Fruit fly (Drosophila melanogaster) whole organism, embryonic: Measurements from ENCODE around the gene hiro.

Experiments
- Ada2b ChIP-seq: fragments of 200-800 bp; sonication (Bioruptor generic); IDR thresholded peaks from 2 replicates; pipeline ENCODE4 v1.3.6; 2022; ENCODE audit warnings: missing biosample characterization, missing genetic modification characterization
- Bdp1 ChIP-seq: fragments of 200-800 bp; sonication (Bioruptor generic); optimal IDR thresholded peaks from 3 replicates; lab custom pipeline; 2016; ENCODE audit warnings: missing biosample characterization, missing genetic modification characterization
- Bteb2 ChIP-seq: fragments of 200-800 bp; sonication (Bioruptor generic); optimal IDR thresholded peaks from 2 replicates; lab custom pipeline; 2016; ENCODE audit warnings: missing biosample characterization, missing genetic modification characterization
- CG10979 ChIP-seq: fragments of 200-800 bp; sonication (Bioruptor generic); optimal IDR thresholded peaks from 2 replicates; lab custom pipeline; 2018; ENCODE audit warnings: missing biosample characterization, mild to moderate bottlenecking, missing genetic modification characterization, moderate library complexity
- CG11504 ChIP-seq: fragments of 200-800 bp; sonication (Bioruptor generic); optimal IDR thresholded peaks from 3 replicates; lab custom pipeline; 2019; ENCODE audit warnings: missing biosample characterization, mild to moderate bottlenecking, missing genetic modification characterization, moderate library complexity
- CG13296 ChIP-seq: fragments of 200-800 bp; sonication (Bioruptor generic); optimal IDR thresholded peaks from 3 replicates; lab custom pipeline; 2018; ENCODE audit warnings: missing biosample characterization, mild to moderate bottlenecking, missing genetic modification characterization
- CG13624 ChIP-seq: fragments of 200-800 bp; sonication (Bioruptor generic); optimal IDR thresholded peaks from 2 replicates; lab custom pipeline; 2016; ENCODE audit warnings: missing biosample characterization, missing genetic modification characterization
- CG14710 ChIP-seq: fragments of 200-800 bp; sonication (Bioruptor generic); optimal IDR thresholded peaks from 3 replicates; lab custom pipeline; 2019; ENCODE audit warnings: missing biosample characterization, mild to moderate bottlenecking, missing genetic modification characterization, moderate library complexity
- CG15073 ChIP-seq: fragments of 200-800 bp; sonication (Bioruptor generic); optimal IDR thresholded peaks from 2 replicates; lab custom pipeline; 2016; ENCODE audit warnings: missing biosample characterization, missing genetic modification characterization
- CG15514 ChIP-seq: fragments of 200-800 bp; sonication (Bioruptor generic); optimal IDR thresholded peaks from 3 replicates; lab custom pipeline; 2017; ENCODE audit warnings: missing biosample characterization, missing genetic modification characterization, mild to moderate bottlenecking, moderate library complexity, missing genetic modification reagents
- CG16813 ChIP-seq: fragments of 200-800 bp; sonication (Bioruptor generic); IDR thresholded peaks from 3 replicates; pipeline ENCODE4 v1.3.6; 2022; ENCODE audit warnings: missing biosample characterization, missing genetic modification characterization; ENCODE audit not compliant: partially characterized antibody
- CG2712 ChIP-seq: fragments of 200-800 bp; optimal IDR thresholded peaks from 3 replicates; lab custom pipeline; 2019; ENCODE audit warnings: missing biosample characterization, mild to moderate bottlenecking, missing genetic modification characterization, moderate library complexity
- CG34224 ChIP-seq: fragments of 200-800 bp; sonication (Bioruptor generic); IDR thresholded peaks from 3 replicates; pipeline ENCODE4 v1.3.6; 2022; ENCODE audit warnings: missing biosample characterization, missing genetic modification characterization; ENCODE audit not compliant: partially characterized antibody
- CG34422 ChIP-seq: fragments of 200-800 bp; sonication (Bioruptor generic); IDR thresholded peaks from 3 replicates; pipeline ENCODE4 v1.3.6; 2022; ENCODE audit warnings: missing biosample characterization, missing genetic modification characterization
- CG4820 ChIP-seq: fragments of 200-800 bp; sonication (Bioruptor generic); optimal IDR thresholded peaks from 3 replicates; lab custom pipeline; 2016; ENCODE audit warnings: missing biosample characterization, missing genetic modification characterization
- CG5953 ChIP-seq: fragments of 200-800 bp; sonication (Bioruptor generic); IDR thresholded peaks from 2 replicates; pipeline ENCODE4 v1.3.6; 2022; ENCODE audit warnings: missing biosample characterization, missing genetic modification characterization
- CG6689 ChIP-seq: fragments of 200-800 bp; sonication (Bioruptor generic); IDR thresholded peaks from 2 replicates; pipeline ENCODE4 v1.3.6; 2022; ENCODE audit warnings: missing biosample characterization, missing genetic modification characterization
- CG7987 ChIP-seq: fragments of 200-800 bp; sonication (Bioruptor generic); optimal IDR thresholded peaks from 2 replicates; lab custom pipeline; 2018; ENCODE audit warnings: missing biosample characterization, mild to moderate bottlenecking, missing genetic modification characterization, moderate library complexity
- Chrac-16 ChIP-seq: fragments of 200-800 bp; sonication (Bioruptor generic); optimal IDR thresholded peaks from 3 replicates; lab custom pipeline; 2016; ENCODE audit warnings: missing biosample characterization, missing genetic modification characterization
- D ChIP-seq, 2 experiments: fragments of 200-800 bp in 1 of 2; fragments of >200 bp in 1 of 2; sonication (Bioruptor generic) in 1 of 2; optimal IDR thresholded peaks; 2 replicates in 1 of 2; 3 replicates in 1 of 2; lab custom pipeline; 2017; ENCODE audit warnings: mild to moderate bottlenecking in 1 of 2, missing biosample characterization in 1 of 2, missing genetic modification characterization in 1 of 2, missing genetic modification reagents in 1 of 2
- Fer1 ChIP-seq: fragments of 200-800 bp; sonication (Bioruptor generic); optimal IDR thresholded peaks from 2 replicates; lab custom pipeline; 2017; ENCODE audit warnings: missing biosample characterization, mild to moderate bottlenecking, missing genetic modification characterization
- GATAe ChIP-seq: fragments of 200-800 bp; sonication (Bioruptor generic); conservative IDR thresholded peaks from 2 replicates; pipeline ENCODE4 v1.3.6; 2022; ENCODE audit warnings: missing biosample characterization, missing genetic modification characterization
- Hand ChIP-seq: fragments of 200-800 bp; sonication (Bioruptor generic); optimal IDR thresholded peaks from 2 replicates; lab custom pipeline; 2017; ENCODE audit warnings: mild to moderate bottlenecking, missing biosample characterization, missing genetic modification reagents, missing genetic modification characterization
- Hr3 ChIP-seq: fragments of 200-800 bp; sonication (Bioruptor generic); optimal IDR thresholded peaks from 3 replicates; lab custom pipeline; 2016; ENCODE audit warnings: missing biosample characterization, missing genetic modification characterization
- Hsf ChIP-seq: fragments of 200-800 bp; sonication (Bioruptor generic); optimal IDR thresholded peaks from 3 replicates; lab custom pipeline; 2016; ENCODE audit warnings: missing biosample characterization, missing genetic modification characterization
- Nf-YC ChIP-seq: fragments of 200-800 bp; optimal IDR thresholded peaks from 3 replicates; lab custom pipeline; 2019; ENCODE audit warnings: missing biosample characterization, mild to moderate bottlenecking, missing genetic modification characterization, moderate library complexity
- Pdp1 ChIP-seq, 2 experiments: fragments of 200-800 bp; sonication (Bioruptor generic); optimal IDR thresholded peaks; 3 replicates each; lab custom pipeline; 2016; ENCODE audit warnings: missing biosample characterization in 2 of 2, missing genetic modification characterization in 2 of 2, mild to moderate bottlenecking in 1 of 2, moderate library complexity in 1 of 2
- Poxn ChIP-seq: fragments of 200-800 bp; sonication (Bioruptor generic); IDR thresholded peaks from 2 replicates; pipeline ENCODE4 v1.3.6; 2022; ENCODE audit warnings: missing biosample characterization, missing genetic modification characterization
- Ravus ChIP-seq: fragments of 200-800 bp; sonication (Bioruptor generic); IDR thresholded peaks from 2 replicates; pipeline ENCODE4 v1.3.6; 2022; ENCODE audit warnings: missing biosample characterization, missing genetic modification characterization
- Six4 ChIP-seq: fragments of 200-800 bp; sonication (Bioruptor generic); optimal IDR thresholded peaks from 2 replicates; lab custom pipeline; 2016; ENCODE audit warnings: missing biosample characterization, missing genetic modification characterization
- corto ChIP-seq: fragments of 200-800 bp; sonication (Bioruptor generic); optimal IDR thresholded peaks from 2 replicates; lab custom pipeline; 2016; ENCODE audit warnings: missing biosample characterization, mild to moderate bottlenecking, missing genetic modification characterization, moderate library complexity
- dan ChIP-seq: fragments of 200-800 bp; sonication (Bioruptor generic); IDR thresholded peaks from 2 replicates; pipeline ENCODE4 v1.3.6; 2022; ENCODE audit warnings: missing biosample characterization, missing genetic modification characterization
- danr ChIP-seq: fragments of 200-800 bp; sonication (Bioruptor generic); IDR thresholded peaks from 2 replicates; pipeline ENCODE4 v1.3.6; 2022; ENCODE audit warnings: missing biosample characterization, missing genetic modification characterization
- fd64A ChIP-seq: fragments of 200-800 bp; sonication (Bioruptor generic); optimal IDR thresholded peaks from 3 replicates; lab custom pipeline; 2018; ENCODE audit warnings: missing biosample characterization, mild to moderate bottlenecking, missing genetic modification characterization
- gce ChIP-seq: fragments of 200-800 bp; sonication (Bioruptor generic); IDR thresholded peaks from 3 replicates; pipeline ENCODE4 v1.3.6; 2022; ENCODE audit warnings: missing biosample characterization, missing genetic modification characterization
- gfzf ChIP-seq: fragments of 200-800 bp; sonication (Bioruptor generic); optimal IDR thresholded peaks from 2 replicates; lab custom pipeline; 2016; ENCODE audit warnings: missing biosample characterization, mild to moderate bottlenecking, missing genetic modification characterization, moderate library complexity
- grau ChIP-seq: fragments of 200-800 bp; optimal IDR thresholded peaks from 3 replicates; lab custom pipeline; 2019; ENCODE audit warnings: missing biosample characterization, mild to moderate bottlenecking, missing genetic modification characterization, moderate library complexity
- hkb ChIP-seq, 2 experiments: fragments of 200-800 bp in 1 of 2; fragments of >200 bp in 1 of 2; sonication (Bioruptor generic) in 1 of 2; IDR thresholded peaks in 1 of 2; optimal IDR thresholded peaks in 1 of 2; 2 replicates each; pipeline versions ENCODE4 v1.3.6 to Lab custom; 2017 to 2022; ENCODE audit warnings: missing biosample characterization in 1 of 2, missing genetic modification characterization in 1 of 2
- lbe ChIP-seq: fragments of 200-800 bp; sonication (Bioruptor generic); optimal IDR thresholded peaks from 2 replicates; lab custom pipeline; 2016; ENCODE audit warnings: missing biosample characterization, mild to moderate bottlenecking, missing genetic modification characterization
- pros ChIP-seq: fragments of 200-800 bp; sonication (Bioruptor generic); optimal IDR thresholded peaks from 3 replicates; lab custom pipeline; 2019; ENCODE audit warnings: missing biosample characterization, mild to moderate bottlenecking, missing genetic modification characterization, moderate library complexity
- slbo ChIP-seq: fragments of 200-800 bp; sonication (Bioruptor generic); IDR thresholded peaks from 2 replicates; pipeline ENCODE4 v1.3.6; 2022; ENCODE audit warnings: missing biosample characterization, missing genetic modification characterization
- sna ChIP-seq: fragments of 200-800 bp; sonication (Bioruptor generic); IDR thresholded peaks from 2 replicates; pipeline ENCODE4 v1.3.6; 2022; ENCODE audit warnings: missing biosample characterization, missing genetic modification characterization; ENCODE audit not compliant: partially characterized antibody
- sob ChIP-seq: fragments of 200-800 bp; sonication (Bioruptor generic); IDR thresholded peaks from 2 replicates; pipeline ENCODE4 v1.3.6; 2022; ENCODE audit warnings: missing biosample characterization, missing genetic modification characterization
- tll ChIP-seq, 2 experiments: fragments of 200-800 bp in 1 of 2; fragments of >200 bp in 1 of 2; sonication (Bioruptor generic) in 1 of 2; optimal IDR thresholded peaks; 2 replicates each; lab custom pipeline; 2017 to 2019; ENCODE audit warnings: missing biosample characterization in 2 of 2, missing genetic modification characterization in 2 of 2, mild to moderate bottlenecking in 1 of 2, moderate library complexity in 1 of 2
- usp ChIP-seq: fragments of >200 bp; optimal IDR thresholded peaks from 2 replicates; lab custom pipeline; 2017; ENCODE audit warnings: missing biosample characterization, missing genetic modification characterization
- z ChIP-seq: fragments of 200-800 bp; sonication (Bioruptor generic); IDR thresholded peaks from 3 replicates; pipeline ENCODE4 v1.3.6; 2022; ENCODE audit warnings: missing biosample characterization, missing genetic modification characterization
- zen2 ChIP-seq: fragments of 200-800 bp; sonication (Bioruptor generic); IDR thresholded peaks from 3 replicates; pipeline ENCODE4 v1.3.6; 2022; ENCODE audit warnings: missing biosample characterization, missing genetic modification characterization; ENCODE audit not compliant: partially characterized antibody

Gene hiro

dm6 chr3L:724518-725341, 37.0 kb upstream of the hiro start (continued):
- no peak for TF ChIP-seq CG34224 (GFP tag; lab: Robert Waterston, UW)
- TF ChIP-seq CG10979 (tag; lab: Kevin White, UChicago), result peak; percentile 97
- TF ChIP-seq Hsf (GFP tag; lab: Kevin White, UChicago), result peak; percentile 94
- TF ChIP-seq D (optimal IDR thresholded peaks at IDR 0.05; lab: Kevin White, UChicago), result no peak
- peak; percentile 97 for TF ChIP-seq D (GFP tag; optimal IDR thresholded peaks at IDR 0.05; lab: Kevin White, UChicago)
- TF ChIP-seq gfzf (GFP tag; lab: Kevin White, UChicago), result no peak
- TF ChIP-seq CG4820, result peak; percentile 96
- TF ChIP-seq CG13296 (GFP tag; lab: Kevin White, UChicago), result no peak
- peak; percentile 31 for TF ChIP-seq Hand (GFP tag; lab: Kevin White, UChicago)
- peak; percentile 98 for TF ChIP-seq CG2712 (tag; lab: Kevin White, UChicago)
- TF ChIP-seq tll (GFP tag; optimal IDR thresholded peaks at IDR 0.05; lab: Kevin White, UChicago), result peak in 1 of 2 experiments; percentile 59
- peak; percentile 89 for TF ChIP-seq CG11504 (tag; lab: Kevin White, UChicago)
- no peak for TF ChIP-seq hkb (optimal IDR thresholded peaks at IDR 0.05; lab: Kevin White, UChicago)
- TF ChIP-seq hkb (GFP tag; IDR thresholded peaks at IDR 0.05; lab: Robert Waterston, UW), result peak; percentile 95
- TF ChIP-seq CG34422 (GFP tag; lab: Robert Waterston, UW), result peak; percentile 94
- TF ChIP-seq gce, result peak; percentile 91
- peak; percentile 89 for TF ChIP-seq fd64A (GFP tag; lab: Kevin White, UChicago)
- peak; percentile 44 for TF ChIP-seq Ravus (GFP tag; lab: Robert Waterston, UW)
- no peak for TF ChIP-seq Poxn
- TF ChIP-seq usp (GFP tag; lab: Kevin White, UChicago), result no peak
- peak; percentile 91 for TF ChIP-seq Bdp1 (GFP tag; lab: Kevin White, UChicago)
- peak; percentile 80 for TF ChIP-seq CG15073
- TF ChIP-seq pros (GFP tag; lab: Kevin White, UChicago), result peak; percentile 95
- TF ChIP-seq Hr3 (GFP tag; lab: Kevin White, UChicago), result peak; percentile 88
- no peak for TF ChIP-seq sna (GFP tag; lab: Robert Waterston, UW)
- peak; percentile 84 for TF ChIP-seq CG13624 (GFP tag; lab: Kevin White, UChicago)
- peak; percentile 71 for TF ChIP-seq z
- TF ChIP-seq CG15514 (GFP tag; lab: Kevin White, UChicago), result peak; percentile 12
- peak; percentile 97 for TF ChIP-seq CG14710 (tag; lab: Kevin White, UChicago)
- TF ChIP-seq GATAe (GFP tag; lab: Robert Waterston, UW), result no peak; the same call in 1 of the 2 replicates
- peak; percentile 35 for TF ChIP-seq Nf-YC (tag; lab: Kevin White, UChicago)
- peak; percentile 95 for TF ChIP-seq CG6689 (GFP tag; lab: Robert Waterston, UW)
- TF ChIP-seq slbo (GFP tag; lab: Robert Waterston, UW), result peak; percentile 74
- no peak for TF ChIP-seq CG16813
- peak; percentile 80 for TF ChIP-seq Bteb2
- peak; percentile 84 to 94 for TF ChIP-seq Pdp1 (GFP tag; optimal IDR thresholded peaks at IDR 0.05; lab: Kevin White, UChicago)
- TF ChIP-seq sob (GFP tag; lab: Robert Waterston, UW), result peak; percentile 89
- peak; percentile 82 for TF ChIP-seq CG5953
- peak; percentile 96 for TF ChIP-seq dan (GFP tag; lab: Robert Waterston, UW)
- TF ChIP-seq Chrac-16 (GFP tag; lab: Kevin White, UChicago), result peak; percentile 93
- TF ChIP-seq corto (GFP tag; lab: Kevin White, UChicago), result peak; percentile 74
- peak; percentile 87 for TF ChIP-seq grau (tag; lab: Kevin White, UChicago)
- TF ChIP-seq Ada2b (GFP tag; lab: Robert Waterston, UW), result peak; percentile 90
- peak; percentile 58 for TF ChIP-seq Fer1 (GFP tag; lab: Kevin White, UChicago)
- no peak for TF ChIP-seq zen2
- TF ChIP-seq lbe (GFP tag; lab: Kevin White, UChicago), result peak; percentile 88
- peak; percentile 95 for TF ChIP-seq Six4
- TF ChIP-seq CG7987 (GFP tag; lab: Kevin White, UChicago), result peak; percentile 86
- peak; percentile 87 for TF ChIP-seq danr (GFP tag; lab: Robert Waterston, UW)
